Fruit fly (Drosophila melanogaster): ENCODE data around the gene mRpL9.

DNA sequence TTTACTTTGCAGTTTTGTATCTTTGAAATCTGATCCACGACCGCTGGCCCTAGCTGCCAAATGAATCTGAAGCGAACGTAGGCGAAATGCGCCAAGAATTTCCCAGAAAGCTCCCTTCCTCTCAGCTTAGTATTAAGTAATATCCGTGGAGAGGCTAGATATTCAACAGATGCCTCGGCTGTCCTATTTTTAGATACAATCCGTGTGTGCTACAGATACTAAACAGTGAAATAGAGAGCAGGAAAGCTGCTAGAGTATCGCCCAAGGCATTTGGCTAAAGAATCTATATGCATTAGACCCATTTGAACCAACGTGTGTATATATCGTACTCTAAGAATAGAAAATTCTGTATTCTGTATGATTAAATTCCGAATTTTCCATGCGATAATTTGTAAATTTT is 48.2 kb upstream of the mRpL9 start:
- TF ChIP-seq CG34367 (tag; optimal IDR thresholded peaks at IDR 0.05) (no peak), CG12605 (GFP tag; IDR thresholded peaks at IDR 0.05) (no peak), gl (tag; optimal IDR thresholded peaks at IDR 0.05) (no peak)

Data from whole organism, pupa.